Fruit fly (Drosophila melanogaster) whole organism, embryonic: ENCODE data around the gene CG9948.
A peak's percentile ranks its signal among the peaks of the same experiment; 100 is the strongest.

ENCODE experiments used
- Atf3 ChIP-seq: fragments of 200-800 bp; sonication (Bioruptor generic); optimal IDR thresholded peaks from 3 replicates; lab custom pipeline; 2016; ENCODE audit warnings: missing biosample characterization, missing genetic modification characterization
- B-H1 ChIP-seq: fragments of 200-800 bp; sonication (Bioruptor generic); IDR thresholded peaks from 3 replicates; pipeline ENCODE4 v1.3.6; 2022; ENCODE audit warnings: missing biosample characterization, missing genetic modification characterization
- Bdp1 ChIP-seq: fragments of 200-800 bp; sonication (Bioruptor generic); optimal IDR thresholded peaks from 3 replicates; lab custom pipeline; 2016; ENCODE audit warnings: missing biosample characterization, missing genetic modification characterization
- CG10147 ChIP-seq: fragments of 200-800 bp; sonication (Bioruptor generic); optimal IDR thresholded peaks from 2 replicates; lab custom pipeline; 2019; ENCODE audit warnings: missing biosample characterization, mild to moderate bottlenecking, missing genetic modification characterization, moderate library complexity
- CG11696 ChIP-seq: fragments of 200-800 bp; sonication (Bioruptor generic); IDR thresholded peaks from 2 replicates; pipeline ENCODE4 v1.3.6; 2022; ENCODE audit warnings: missing biosample characterization, missing genetic modification characterization
- CG12219 ChIP-seq: fragments of 200-800 bp; sonication (Bioruptor generic); optimal IDR thresholded peaks from 3 replicates; lab custom pipeline; 2018; ENCODE audit warnings: missing biosample characterization, mild to moderate bottlenecking, missing genetic modification characterization
- CG13123 ChIP-seq: fragments of 200-800 bp; sonication (Bioruptor generic); optimal IDR thresholded peaks from 2 replicates; lab custom pipeline; 2016; ENCODE audit warnings: missing biosample characterization, missing genetic modification characterization
- CG14667 ChIP-seq: fragments of 200-800 bp; sonication (Bioruptor generic); IDR thresholded peaks from 2 replicates; pipeline ENCODE4 v1.3.6; 2022; ENCODE audit warnings: missing biosample characterization, missing genetic modification characterization
- CG1529 ChIP-seq: fragments of 200-800 bp; sonication (Bioruptor generic); optimal IDR thresholded peaks from 3 replicates; lab custom pipeline; 2018; ENCODE audit warnings: missing biosample characterization, missing genetic modification characterization
- CG15479 ChIP-seq: fragments of 200-800 bp; sonication (Bioruptor generic); optimal IDR thresholded peaks from 3 replicates; lab custom pipeline; 2019; ENCODE audit warnings: missing biosample characterization, mild to moderate bottlenecking, missing genetic modification characterization, moderate library complexity
- CG17328 ChIP-seq: fragments of 200-800 bp; sonication (Bioruptor generic); IDR thresholded peaks from 2 replicates; pipeline ENCODE4 v1.3.6; 2022; ENCODE audit warnings: missing biosample characterization, missing genetic modification characterization
- CG17359 ChIP-seq: fragments of 200-800 bp; sonication (Bioruptor generic); optimal IDR thresholded peaks from 3 replicates; lab custom pipeline; 2018; ENCODE audit warnings: missing biosample characterization, mild to moderate bottlenecking, missing genetic modification characterization, moderate library complexity
- CG17385 ChIP-seq: fragments of 200-800 bp; sonication (Bioruptor generic); optimal IDR thresholded peaks from 3 replicates; lab custom pipeline; 2018; ENCODE audit warnings: missing biosample characterization, mild to moderate bottlenecking, missing genetic modification characterization
- CG17912 ChIP-seq: fragments of 200-800 bp; sonication (Bioruptor generic); optimal IDR thresholded peaks from 2 replicates; lab custom pipeline; 2018; ENCODE audit warnings: missing biosample characterization, mild to moderate bottlenecking, missing genetic modification characterization
- CG1792 ChIP-seq: fragments of 200-800 bp; sonication (Bioruptor generic); optimal IDR thresholded peaks from 2 replicates; lab custom pipeline; 2016; ENCODE audit warnings: missing biosample characterization, missing genetic modification characterization
- CG2129 ChIP-seq: fragments of 200-800 bp; sonication (Bioruptor generic); IDR thresholded peaks from 2 replicates; pipeline ENCODE4 v1.3.6; 2022; ENCODE audit warnings: missing biosample characterization, missing genetic modification characterization; ENCODE audit not compliant: partially characterized antibody
- CG2678 ChIP-seq: fragments of 200-800 bp; sonication (Bioruptor generic); optimal IDR thresholded peaks from 3 replicates; lab custom pipeline; 2019; ENCODE audit warnings: missing biosample characterization, mild to moderate bottlenecking, missing genetic modification characterization, moderate library complexity
- CG30403 ChIP-seq: fragments of 200-800 bp; sonication (Bioruptor generic); optimal IDR thresholded peaks from 3 replicates; lab custom pipeline; 2016; ENCODE audit warnings: missing biosample characterization, missing genetic modification characterization
- CG32532 ChIP-seq: fragments of 200-800 bp; sonication (Bioruptor generic); IDR thresholded peaks from 2 replicates; pipeline ENCODE4 v1.3.6; 2022; ENCODE audit warnings: missing biosample characterization, missing genetic modification characterization
- CG5245 ChIP-seq: fragments of 200-800 bp; sonication (Bioruptor generic); optimal IDR thresholded peaks from 3 replicates; lab custom pipeline; 2016; ENCODE audit warnings: missing biosample characterization, missing genetic modification characterization
- CG9876 ChIP-seq: fragments of 200-800 bp; sonication (Bioruptor generic); optimal IDR thresholded peaks from 2 replicates; lab custom pipeline; 2016; ENCODE audit warnings: missing biosample characterization, missing genetic modification characterization
- D ChIP-seq, 2 experiments: fragments of 200-800 bp in 1 of 2; fragments of >200 bp in 1 of 2; sonication (Bioruptor generic) in 1 of 2; optimal IDR thresholded peaks; 2 replicates in 1 of 2; 3 replicates in 1 of 2; lab custom pipeline; 2017; ENCODE audit warnings: mild to moderate bottlenecking in 1 of 2, missing biosample characterization in 1 of 2, missing genetic modification characterization in 1 of 2, missing genetic modification reagents in 1 of 2
- E2f1 ChIP-seq: fragments of 200-800 bp; sonication (Bioruptor generic); IDR thresholded peaks from 2 replicates; pipeline ENCODE4 v1.3.6; 2022; ENCODE audit warnings: missing biosample characterization, missing genetic modification characterization
- HLH4C ChIP-seq: fragments of 200-800 bp; sonication (Bioruptor generic); IDR thresholded peaks from 3 replicates; pipeline ENCODE4 v1.3.6; 2022; ENCODE audit warnings: missing biosample characterization, missing genetic modification characterization; ENCODE audit not compliant: partially characterized antibody
- Hand ChIP-seq: fragments of 200-800 bp; sonication (Bioruptor generic); optimal IDR thresholded peaks from 2 replicates; lab custom pipeline; 2017; ENCODE audit warnings: mild to moderate bottlenecking, missing biosample characterization, missing genetic modification reagents, missing genetic modification characterization
- Hr3 ChIP-seq: fragments of 200-800 bp; sonication (Bioruptor generic); optimal IDR thresholded peaks from 3 replicates; lab custom pipeline; 2016; ENCODE audit warnings: missing biosample characterization, missing genetic modification characterization
- Nf-YB ChIP-seq: fragments of 200-800 bp; sonication (Bioruptor generic); optimal IDR thresholded peaks from 3 replicates; lab custom pipeline; 2019; ENCODE audit warnings: missing biosample characterization, mild to moderate bottlenecking, missing genetic modification characterization, moderate library complexity
- Spps ChIP-seq: fragments of 200-800 bp; sonication (Bioruptor generic); optimal IDR thresholded peaks from 2 replicates; lab custom pipeline; 2018; ENCODE audit warnings: missing biosample characterization, mild to moderate bottlenecking, missing genetic modification characterization
- Stat92E ChIP-seq, 3 experiments: fragments of >200 bp in 2 of 3; fragments of 200-800 bp in 1 of 3; sonication (Bioruptor generic) in 1 of 3; optimal IDR thresholded peaks; 2 replicates each; lab custom pipeline; 2017 to 2019; ENCODE audit warnings: missing biosample characterization in 3 of 3, missing genetic modification characterization in 3 of 3, mild to moderate bottlenecking in 1 of 3, moderate library complexity in 1 of 3
- aop ChIP-seq: fragments of 200-800 bp; sonication (Bioruptor generic); IDR thresholded peaks from 2 replicates; pipeline ENCODE4 v1.3.6; 2022; ENCODE audit warnings: missing biosample characterization, missing genetic modification characterization
- bcd ChIP-seq: fragments of 200-800 bp; sonication (Bioruptor generic); optimal IDR thresholded peaks from 2 replicates; lab custom pipeline; 2017; ENCODE audit warnings: missing biosample characterization, mild to moderate bottlenecking, missing genetic modification characterization
- bigmax ChIP-seq: fragments of 200-800 bp; sonication (Bioruptor generic); optimal IDR thresholded peaks from 2 replicates; lab custom pipeline; 2018; ENCODE audit warnings: missing biosample characterization, mild to moderate bottlenecking, missing genetic modification characterization
- cato ChIP-seq: fragments of 200-800 bp; sonication (Bioruptor generic); optimal IDR thresholded peaks from 2 replicates; lab custom pipeline; 2016; ENCODE audit warnings: missing biosample characterization, missing genetic modification characterization, borderline replicate concordance
- ci ChIP-seq: fragments of 200-800 bp; sonication (Bioruptor generic); IDR thresholded peaks from 3 replicates; pipeline ENCODE4 v1.3.6; 2022; ENCODE audit warnings: missing biosample characterization, missing genetic modification characterization
- crp ChIP-seq, 2 experiments: fragments of 200-800 bp; sonication (Bioruptor generic); optimal IDR thresholded peaks; 2 replicates in 1 of 2; 3 replicates in 1 of 2; lab custom pipeline; 2017; ENCODE audit warnings: missing biosample characterization in 2 of 2, missing genetic modification characterization in 2 of 2, mild to moderate bottlenecking in 1 of 2, moderate library complexity in 1 of 2
- dati ChIP-seq: fragments of 200-800 bp; sonication (Bioruptor generic); IDR thresholded peaks from 2 replicates; pipeline ENCODE4 v1.3.6; 2022; ENCODE audit warnings: missing biosample characterization, missing genetic modification characterization
- dmrt99B ChIP-seq: fragments of 200-800 bp; sonication (Bioruptor generic); optimal IDR thresholded peaks from 2 replicates; lab custom pipeline; 2018; ENCODE audit warnings: missing biosample characterization, mild to moderate bottlenecking, missing genetic modification characterization, moderate library complexity
- emc ChIP-seq: fragments of 200-800 bp; sonication (Bioruptor generic); optimal IDR thresholded peaks from 2 replicates; lab custom pipeline; 2016; ENCODE audit warnings: missing biosample characterization, missing genetic modification characterization
- gcm ChIP-seq: fragments of 200-800 bp; sonication (Bioruptor generic); optimal IDR thresholded peaks from 2 replicates; lab custom pipeline; 2019; ENCODE audit warnings: missing biosample characterization, mild to moderate bottlenecking, missing genetic modification characterization, moderate library complexity
- hkb ChIP-seq, 2 experiments: fragments of 200-800 bp in 1 of 2; fragments of >200 bp in 1 of 2; sonication (Bioruptor generic) in 1 of 2; IDR thresholded peaks in 1 of 2; optimal IDR thresholded peaks in 1 of 2; 2 replicates each; pipeline versions ENCODE4 v1.3.6 to Lab custom; 2017 to 2022; ENCODE audit warnings: missing biosample characterization in 1 of 2, missing genetic modification characterization in 1 of 2
- jigr1 ChIP-seq: fragments of 200-800 bp; sonication (Bioruptor generic); IDR thresholded peaks from 3 replicates; pipeline ENCODE4 v1.3.6; 2022; ENCODE audit warnings: missing biosample characterization, missing genetic modification characterization
- lola ChIP-seq, 3 experiments: fragments of >200 bp in 2 of 3; fragments of 200-800 bp in 1 of 3; sonication (Bioruptor generic) in 1 of 3; optimal IDR thresholded peaks; 2 replicates each; lab custom pipeline; 2017 to 2019; ENCODE audit warnings: missing biosample characterization in 3 of 3, missing genetic modification characterization in 3 of 3, mild to moderate bottlenecking in 1 of 3, moderate library complexity in 1 of 3
- nerfin-1 ChIP-seq: fragments of 200-800 bp; sonication (Bioruptor generic); optimal IDR thresholded peaks from 3 replicates; lab custom pipeline; 2019; ENCODE audit warnings: missing biosample characterization, mild to moderate bottlenecking, missing genetic modification characterization, moderate library complexity
- p53 ChIP-seq: fragments of 200-800 bp; sonication (Bioruptor generic); optimal IDR thresholded peaks from 2 replicates; lab custom pipeline; 2016; ENCODE audit warnings: missing biosample characterization, missing genetic modification characterization
- pho ChIP-seq: fragments of 200-800 bp; sonication (Bioruptor generic); optimal IDR thresholded peaks from 2 replicates; lab custom pipeline; 2016; ENCODE audit warnings: missing biosample characterization, missing genetic modification characterization
- sima ChIP-seq: fragments of 200-800 bp; sonication (Bioruptor generic); optimal IDR thresholded peaks from 2 replicates; lab custom pipeline; 2016; ENCODE audit warnings: missing biosample characterization, missing genetic modification characterization
- zfh1 ChIP-seq: fragments of 200-800 bp; sonication (Bioruptor generic); IDR thresholded peaks from 3 replicates; pipeline ENCODE4 v1.3.6; 2022; ENCODE audit warnings: missing biosample characterization, missing genetic modification characterization

Gene CG9948

DNA sequence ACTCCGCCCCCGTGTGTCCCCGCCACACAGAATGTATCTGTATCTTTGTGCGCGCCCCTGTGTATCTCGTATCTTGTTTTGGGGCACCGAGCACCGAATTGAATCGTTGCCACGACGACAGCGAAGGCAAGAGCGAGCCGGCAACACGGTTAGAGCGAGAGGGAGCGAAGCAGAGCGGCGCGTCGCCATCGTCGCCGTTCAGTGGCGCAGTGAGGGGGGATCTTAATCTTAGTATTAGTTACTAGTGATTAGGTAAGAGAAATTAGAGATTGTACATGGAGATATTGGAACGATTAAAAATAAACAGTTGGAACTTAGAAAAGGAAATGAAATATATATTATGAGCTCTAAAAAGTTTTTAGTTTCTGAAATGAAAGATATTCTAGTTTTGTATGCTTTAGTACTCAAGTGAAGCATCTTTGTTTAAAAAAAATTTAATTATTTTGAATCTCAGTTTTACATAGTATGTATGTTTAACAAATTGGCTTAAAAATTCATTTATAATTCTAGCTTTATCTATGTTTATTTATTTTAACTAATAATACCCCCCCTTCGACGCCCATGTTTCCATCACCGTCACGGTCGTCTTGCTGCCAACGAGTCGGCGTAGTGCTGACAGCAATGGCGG lies 33.3 kb downstream of the CG9948 start (continued):
- TF ChIP-seq gcm (GFP tag; lab: Kevin White, UChicago), result peak; percentile 82
- peak; percentile 86 for TF ChIP-seq Spps
- TF ChIP-seq CG11696, result 0 out of 2 replicates have a peak, but pooled peaks have one; percentile 37
- TF ChIP-seq aop, result no peak
- TF ChIP-seq bcd (GFP tag; lab: Kevin White, UChicago), result peak; percentile 96
- peak; percentile 87 for TF ChIP-seq CG17385
- TF ChIP-seq CG17359, result peak; percentile 88
- TF ChIP-seq lola (GFP tag; optimal IDR thresholded peaks at IDR 0.05; lab: Kevin White, UChicago), result peak in 1 of 3 experiments; percentile 97
- peak; percentile 96 for TF ChIP-seq dmrt99B (tag; lab: Kevin White, UChicago)
- TF ChIP-seq CG17328 (GFP tag; lab: Robert Waterston, UW), result peak; percentile 60; the same call in 1 of the 2 replicates
- TF ChIP-seq zfh1, result peak; percentile 78; the same call in 2 of the 3 replicates
- no peak for TF ChIP-seq hkb (optimal IDR thresholded peaks at IDR 0.05; lab: Kevin White, UChicago)
- TF ChIP-seq hkb (GFP tag; IDR thresholded peaks at IDR 0.05; lab: Robert Waterston, UW), result peak; percentile 83
- peak; percentile 45 for TF ChIP-seq pho
- TF ChIP-seq CG2678 (tag; lab: Kevin White, UChicago), result peak; percentile 98
- TF ChIP-seq HLH4C (GFP tag; lab: Robert Waterston, UW), result no peak
- TF ChIP-seq Nf-YB, result peak; percentile 98
- no peak for TF ChIP-seq D (optimal IDR thresholded peaks at IDR 0.05; lab: Kevin White, UChicago)
- TF ChIP-seq D (GFP tag; optimal IDR thresholded peaks at IDR 0.05; lab: Kevin White, UChicago), result peak; percentile 96
- TF ChIP-seq CG14667 (GFP tag; lab: Robert Waterston, UW), result peak; percentile 88
- TF ChIP-seq CG5245 (GFP tag; lab: Kevin White, UChicago), result peak; percentile 53
- peak; percentile 72 for TF ChIP-seq CG1529 (GFP tag; lab: Kevin White, UChicago)
- peak; percentile 82 for TF ChIP-seq CG32532 (GFP tag; lab: Robert Waterston, UW)
- TF ChIP-seq CG2129 (GFP tag; lab: Robert Waterston, UW), result no peak
- TF ChIP-seq jigr1 (GFP tag; lab: Robert Waterston, UW), result peak; percentile 83
- TF ChIP-seq Atf3 (GFP tag; lab: Kevin White, UChicago), result peak; percentile 62
- TF ChIP-seq CG1792 (GFP tag; lab: Kevin White, UChicago), result peak; percentile 65
- 0 out of 2 replicates have a peak, but pooled peaks have one; percentile 29 for TF ChIP-seq dati
- TF ChIP-seq nerfin-1 (tag; lab: Kevin White, UChicago), result peak; percentile 91
- peak; percentile 36 for TF ChIP-seq CG9876 (GFP tag; lab: Kevin White, UChicago)
- no peak for TF ChIP-seq bigmax (GFP tag; lab: Kevin White, UChicago)
- TF ChIP-seq CG13123 (GFP tag; lab: Kevin White, UChicago), result peak; percentile 64
- peak in 1 of 2 experiments; percentile 45 for TF ChIP-seq crp (GFP tag; optimal IDR thresholded peaks at IDR 0.05; lab: Kevin White, UChicago)
- TF ChIP-seq CG17912, result no peak
- peak; percentile 36 for TF ChIP-seq p53
- peak; percentile 83 for TF ChIP-seq E2f1
- TF ChIP-seq CG10147, result peak; percentile 97
- peak; percentile 79 for TF ChIP-seq emc (GFP tag; lab: Kevin White, UChicago)
- TF ChIP-seq cato, result peak; percentile 71
- no peak for TF ChIP-seq Bdp1
- TF ChIP-seq B-H1, result peak; percentile 68
- TF ChIP-seq sima (GFP tag; lab: Kevin White, UChicago), result no peak
- peak; percentile 78 for TF ChIP-seq Hand
- TF ChIP-seq Stat92E (GFP tag; optimal IDR thresholded peaks at IDR 0.05; lab: Kevin White, UChicago), result peak in 1 of 3 experiments; percentile 33
- peak; percentile 92 for TF ChIP-seq Hr3 (GFP tag; lab: Kevin White, UChicago)
- TF ChIP-seq CG15479 (GFP tag; lab: Kevin White, UChicago), result peak; percentile 9
- TF ChIP-seq CG30403 (GFP tag; lab: Kevin White, UChicago), result peak; percentile 95
- TF ChIP-seq ci (GFP tag; lab: Robert Waterston, UW), result peak; percentile 54; the same call in 1 of the 3 replicates
- TF ChIP-seq CG12219, result peak; percentile 32
